Worm (Caenorhabditis elegans) whole organism, late embryonic: Measurements from ENCODE around the gene str-138.

Source experiments
- C08G9.2 ChIP-seq: sonication (generic microtip); optimal IDR thresholded peaks from 2 replicates; lab custom pipeline; 2016; ENCODE audit warnings: mild to moderate bottlenecking, missing genetic modification characterization, moderate library complexity, missing compliant biosample characterization
- C38D4.7 ChIP-seq: fragments of 200-800 bp; sonication (Bioruptor generic); optimal IDR thresholded peaks from 2 replicates; lab custom pipeline; 2018; ENCODE audit warnings: mild to moderate bottlenecking, missing genetic modification characterization, moderate library complexity, missing compliant biosample characterization
- F13H6.1 ChIP-seq: sonication (generic microtip); optimal IDR thresholded peaks from 2 replicates; lab custom pipeline; 2016; ENCODE audit warnings: missing genetic modification characterization, missing compliant biosample characterization
- T23F11.4 ChIP-seq: fragments of 200-800 bp; sonication (Bioruptor generic); optimal IDR thresholded peaks from 2 replicates; lab custom pipeline; 2018; ENCODE audit warnings: mild to moderate bottlenecking, missing genetic modification characterization, missing compliant biosample characterization
- ama-1 ChIP-seq: fragments of 150-350 bp; optimal IDR thresholded peaks from 2 replicates; lab custom pipeline; 2014
- ceh-14 ChIP-seq: sonication (generic microtip); optimal IDR thresholded peaks from 2 replicates; lab custom pipeline; 2016; ENCODE audit warnings: missing genotype, missing genetic modification characterization, missing compliant biosample characterization
- ceh-18 ChIP-seq: sonication (generic microtip); optimal IDR thresholded peaks from 2 replicates; lab custom pipeline; 2016; ENCODE audit warnings: missing genetic modification characterization, missing compliant biosample characterization
- ceh-19 ChIP-seq: fragments of 200-800 bp; sonication (Bioruptor generic); optimal IDR thresholded peaks from 2 replicates; lab custom pipeline; 2018; ENCODE audit warnings: mild to moderate bottlenecking, missing genetic modification characterization, missing compliant biosample characterization
- ceh-22 ChIP-seq: sonication (generic microtip); optimal IDR thresholded peaks from 2 replicates; lab custom pipeline; 2017; ENCODE audit warnings: missing biosample characterization, missing genetic modification characterization
- ceh-31 ChIP-seq: sonication (generic microtip); optimal IDR thresholded peaks from 2 replicates; lab custom pipeline; 2016; ENCODE audit warnings: missing genetic modification characterization, missing compliant biosample characterization
- ceh-48 ChIP-seq: sonication (generic microtip); optimal IDR thresholded peaks from 2 replicates; lab custom pipeline; 2016; ENCODE audit warnings: missing genetic modification characterization, inconsistent platforms, missing compliant biosample characterization
- ceh-6 ChIP-seq: fragments of 200-800 bp; sonication (Bioruptor generic); optimal IDR thresholded peaks from 2 replicates; lab custom pipeline; 2018; ENCODE audit warnings: mild to moderate bottlenecking, missing genetic modification characterization, missing compliant biosample characterization
- che-1 ChIP-seq: sonication (generic microtip); optimal IDR thresholded peaks from 2 replicates; lab custom pipeline; 2016; ENCODE audit warnings: mild to moderate bottlenecking, missing genetic modification characterization, missing compliant biosample characterization
- fax-1 ChIP-seq: sonication (generic microtip); optimal IDR thresholded peaks from 2 replicates; lab custom pipeline; 2016; ENCODE audit warnings: missing genotype, missing genetic modification characterization, missing compliant biosample characterization
- fkh-6 ChIP-seq: sonication (generic microtip); optimal IDR thresholded peaks from 2 replicates; lab custom pipeline; 2016; ENCODE audit warnings: missing genetic modification characterization, missing compliant biosample characterization
- hlh-13 ChIP-seq: fragments of 200-800 bp; sonication (Bioruptor generic); optimal IDR thresholded peaks from 2 replicates; lab custom pipeline; 2018; ENCODE audit warnings: mild to moderate bottlenecking, missing genetic modification characterization, missing compliant biosample characterization
- hlh-6 ChIP-seq: sonication (generic microtip); optimal IDR thresholded peaks from 2 replicates; lab custom pipeline; 2016; ENCODE audit warnings: missing genotype, missing genetic modification characterization, missing compliant biosample characterization
- lim-6 ChIP-seq: sonication (generic microtip); optimal IDR thresholded peaks from 2 replicates; lab custom pipeline; 2016; ENCODE audit warnings: missing genetic modification characterization, missing compliant biosample characterization
- madf-2 ChIP-seq: sonication (generic microtip); optimal IDR thresholded peaks from 2 replicates; lab custom pipeline; 2017; ENCODE audit warnings: missing genetic modification characterization, missing compliant biosample characterization
- mec-3 ChIP-seq: sonication (generic microtip); optimal IDR thresholded peaks from 2 replicates; lab custom pipeline; 2016; ENCODE audit warnings: borderline replicate concordance, missing genetic modification characterization, missing compliant biosample characterization
- nfya-1 ChIP-seq: sonication (generic microtip); optimal IDR thresholded peaks from 2 replicates; lab custom pipeline; 2017; ENCODE audit warnings: missing genetic modification characterization, mild to moderate bottlenecking, missing compliant biosample characterization, antibody characterized with exemption, moderate library complexity
- nhr-11 ChIP-seq: fragments of 150-350 bp; optimal IDR thresholded peaks from 2 replicates; lab custom pipeline; 2014; ENCODE audit warnings: missing biosample characterization, missing genetic modification characterization
- nhr-232 ChIP-seq: sonication (generic microtip); optimal IDR thresholded peaks from 2 replicates; lab custom pipeline; 2016; ENCODE audit warnings: missing genetic modification characterization, missing compliant biosample characterization
- pag-3 ChIP-seq: sonication (generic microtip); optimal IDR thresholded peaks from 2 replicates; lab custom pipeline; 2016; ENCODE audit warnings: missing compliant biosample characterization, missing genetic modification characterization, borderline replicate concordance
- pat-9 ChIP-seq: fragments of 200-800 bp; sonication (Bioruptor generic); optimal IDR thresholded peaks from 2 replicates; lab custom pipeline; 2018; ENCODE audit warnings: mild to moderate bottlenecking, missing genetic modification characterization, moderate library complexity, missing compliant biosample characterization
- pax-1 ChIP-seq: fragments of 150-350 bp; optimal IDR thresholded peaks from 2 replicates; lab custom pipeline; 2014; ENCODE audit warnings: missing biosample characterization, missing genetic modification characterization
- ref-2 ChIP-seq: sonication (generic microtip); optimal IDR thresholded peaks from 2 replicates; lab custom pipeline; 2016; ENCODE audit warnings: missing genetic modification characterization, missing compliant biosample characterization
- rnt-1 ChIP-seq: sonication (generic microtip); optimal IDR thresholded peaks from 2 replicates; lab custom pipeline; 2016; ENCODE audit warnings: missing genetic modification characterization, missing compliant biosample characterization
- sdc-2 ChIP-seq: sonication (generic microtip); optimal IDR thresholded peaks from 2 replicates; lab custom pipeline; 2016; ENCODE audit warnings: missing genotype, missing genetic modification characterization, missing compliant biosample characterization
- sox-4 ChIP-seq: sonication (generic microtip); optimal IDR thresholded peaks from 2 replicates; lab custom pipeline; 2017; ENCODE audit warnings: mild to moderate bottlenecking, missing genetic modification characterization, inconsistent platforms, missing compliant biosample characterization
- syd-9 ChIP-seq: sonication (generic microtip); optimal IDR thresholded peaks from 2 replicates; lab custom pipeline; 2016; ENCODE audit warnings: mild to moderate bottlenecking, missing genetic modification characterization, moderate library complexity, missing compliant biosample characterization
- tbx-2 ChIP-seq: sonication (generic microtip); optimal IDR thresholded peaks from 2 replicates; lab custom pipeline; 2016; ENCODE audit warnings: missing genetic modification characterization, missing compliant biosample characterization
- tbx-7 ChIP-seq: sonication (generic microtip); optimal IDR thresholded peaks from 2 replicates; lab custom pipeline; 2016; ENCODE audit warnings: missing genotype, missing genetic modification characterization, missing compliant biosample characterization
- ttx-3 ChIP-seq: sonication (generic microtip); optimal IDR thresholded peaks from 2 replicates; lab custom pipeline; 2016; ENCODE audit warnings: missing genetic modification reagents, missing genetic modification characterization, missing compliant biosample characterization
- unc-3 ChIP-seq, 2 experiments: fragments of 200-800 bp in 1 of 2; sonication (Bioruptor generic) in 1 of 2; sonication (generic microtip) in 1 of 2; conservative IDR thresholded peaks in 1 of 2; optimal IDR thresholded peaks in 1 of 2; 2 replicates each; pipeline versions ENCODE4 v1.3.6 to Lab custom; 2016 to 2022; ENCODE audit warnings: missing compliant biosample characterization in 2 of 2, missing genetic modification characterization in 2 of 2, missing genetic modification reagents in 1 of 2
- unc-55 ChIP-seq: sonication (generic microtip); optimal IDR thresholded peaks from 2 replicates; lab custom pipeline; 2017; ENCODE audit warnings: missing biosample characterization, missing genetic modification reagents, missing genetic modification characterization
- unc-86 ChIP-seq: sonication (generic microtip); optimal IDR thresholded peaks from 2 replicates; lab custom pipeline; 2016; ENCODE audit warnings: missing genetic modification characterization, missing compliant biosample characterization
- zip-5 ChIP-seq: sonication (generic microtip); optimal IDR thresholded peaks from 2 replicates; lab custom pipeline; 2016; ENCODE audit warnings: missing genetic modification characterization, missing compliant biosample characterization
- ztf-16 ChIP-seq: sonication (generic microtip); optimal IDR thresholded peaks from 2 replicates; lab custom pipeline; 2017; ENCODE audit warnings: missing genetic modification characterization, missing compliant biosample characterization

str-138 gene

DNA sequence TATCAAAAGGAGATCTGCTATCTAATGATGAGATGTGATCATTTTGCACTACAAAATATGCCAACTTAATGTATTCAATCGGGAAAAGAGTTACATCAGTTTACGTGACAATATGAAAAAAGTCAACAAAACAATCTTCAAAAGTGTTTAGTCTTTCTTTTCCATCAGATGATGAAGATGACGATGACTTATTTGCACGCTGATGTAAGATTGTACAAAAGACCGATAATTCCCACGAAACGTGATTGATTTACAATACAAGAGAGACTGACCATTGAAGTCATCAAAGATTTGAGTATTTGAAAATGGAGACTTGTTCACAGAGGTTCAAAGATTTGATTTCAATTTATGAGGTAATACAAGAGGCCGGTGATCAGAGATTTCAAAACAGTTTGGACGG, 33.2 kb upstream of the str-138 start:
- TF ChIP-seq hlh-6 (tag; lab: Kevin White, UChicago) (no peak), ref-2 (no peak), ceh-14 (tag; lab: Kevin White, UChicago) (no peak), sdc-2 (tag; lab: Kevin White, UChicago) (no peak), sox-4 (tag; lab: Kevin White, UChicago) (no peak), nfya-1 (tag; lab: Kevin White, UChicago) (no peak), ttx-3 (tag; lab: Kevin White, UChicago) (no peak), syd-9 (tag; lab: Kevin White, UChicago) (no peak)

DNA sequence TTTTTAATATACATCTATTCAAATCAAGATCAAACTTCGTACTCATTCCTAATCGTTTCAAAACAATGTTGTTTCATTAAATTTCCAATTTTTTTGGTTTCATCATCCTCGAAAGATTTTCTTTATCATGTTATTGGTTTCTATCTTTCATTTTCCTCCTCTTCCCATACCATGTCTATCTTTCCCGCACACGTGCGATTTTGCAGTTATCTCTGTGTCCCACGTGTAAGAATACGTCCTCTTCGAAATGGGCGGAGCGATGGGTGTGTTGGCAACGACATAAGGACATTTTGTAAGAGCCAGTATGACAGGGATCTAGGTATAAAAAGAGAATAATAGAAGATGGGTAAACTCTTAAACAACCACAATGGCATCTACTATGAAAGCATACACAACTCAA, 32.1 kb upstream of the str-138 start, which contains the start of gene F43H9.4:
TSS of gene F43H9.4 (plus strand) at position 366 of the 400 bp plus-strand sequence.
- TF ChIP-seq ceh-18 (tag; lab: Kevin White, UChicago) (no peak), zip-5 (tag; lab: Kevin White, UChicago) (no peak), ceh-31 (tag; lab: Kevin White, UChicago) (no peak), ama-1 (lab: Kevin White, UChicago) (no peak), tbx-7 (no peak), unc-55 (GFP tag; lab: Kevin White, UChicago) (no peak), madf-2 (tag; lab: Kevin White, UChicago) (no peak), unc-86 (no peak), pag-3 (tag; lab: Kevin White, UChicago) (no peak), sox-4 (tag; lab: Kevin White, UChicago) (no peak), unc-3 (GFP tag; conservative IDR thresholded peaks at IDR 0.05; lab: Robert Waterston, UW) (no peak), unc-3 (tag; optimal IDR thresholded peaks at IDR 0.05; lab: Kevin White, UChicago) (no peak), T23F11.4 (GFP tag; lab: Kevin White, UChicago) (no peak), nhr-232 (tag; lab: Kevin White, UChicago) (no peak)

- no peak for TF ChIP-seq lim-6 (tag; lab: Kevin White, UChicago)
- no peak for TF ChIP-seq hlh-6 (tag; lab: Kevin White, UChicago)
- TF ChIP-seq pax-1 (tag; lab: Kevin White, UChicago): no peak
- no peak for TF ChIP-seq fkh-6 (tag; lab: Kevin White, UChicago)
- TF ChIP-seq F13H6.1 (tag; lab: Kevin White, UChicago): no peak
- no peak for TF ChIP-seq ceh-19 (GFP tag; lab: Kevin White, UChicago)
- no peak for TF ChIP-seq mec-3 (tag; lab: Kevin White, UChicago)
- TF ChIP-seq rnt-1: no peak
- no peak for TF ChIP-seq C38D4.7 (GFP tag; lab: Kevin White, UChicago)
- no peak for TF ChIP-seq pat-9 (tag; lab: Kevin White, UChicago)
- no peak for TF ChIP-seq ztf-16
- TF ChIP-seq hlh-13 (GFP tag; lab: Kevin White, UChicago): no peak
- no peak for TF ChIP-seq C08G9.2 (tag; lab: Kevin White, UChicago)
- TF ChIP-seq sdc-2 (tag; lab: Kevin White, UChicago): no peak
- TF ChIP-seq ceh-22: no peak
- TF ChIP-seq madf-2 (tag; lab: Kevin White, UChicago): no peak
Measured at ce11 chrV:8027429-8028142, 30.9 kb upstream of the str-138 start.

DNA sequence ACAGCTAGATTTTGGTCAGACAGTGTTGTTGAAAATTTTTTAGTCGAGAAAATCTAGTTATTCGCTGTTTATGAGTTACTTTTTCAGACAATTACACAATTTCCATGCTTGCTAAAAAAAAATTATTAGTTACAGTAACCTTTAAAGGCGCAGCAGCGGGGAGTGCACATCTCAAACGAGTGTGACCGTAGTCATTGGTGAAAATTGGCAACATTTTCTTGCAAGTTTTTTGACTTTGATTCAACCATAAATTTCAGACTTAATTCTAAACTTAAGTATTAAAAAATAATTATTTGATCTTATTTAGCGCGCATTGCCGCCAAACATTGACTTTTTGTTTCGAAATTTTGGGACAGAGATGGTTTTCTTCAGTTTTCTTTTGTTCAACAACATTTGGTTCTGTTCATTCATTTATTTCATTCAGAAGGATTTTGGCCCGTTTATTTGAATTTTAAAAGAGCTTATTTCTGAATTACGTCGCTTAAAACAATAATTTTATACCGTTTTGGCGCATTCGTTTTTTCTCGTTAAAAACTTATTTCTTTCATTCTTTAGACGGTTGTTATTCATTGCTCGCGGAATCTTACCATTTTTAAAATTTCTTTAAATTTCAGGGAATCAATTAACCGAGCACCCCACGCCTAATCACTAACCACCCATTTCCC, 29.5 kb upstream of the str-138 start, which contains the start of gene oma-2:
TSS of gene oma-2 (plus strand) at position 615 of the 665 bp plus-strand sequence.
- no peak for TF ChIP-seq che-1 (tag; lab: Kevin White, UChicago)
- no peak for TF ChIP-seq ceh-48 (tag; lab: Kevin White, UChicago)
- no peak for TF ChIP-seq mec-3 (tag; lab: Kevin White, UChicago)
- TF ChIP-seq ceh-6 (GFP tag; lab: Kevin White, UChicago): no peak
- TF ChIP-seq pat-9 (tag; lab: Kevin White, UChicago): no peak
- TF ChIP-seq rnt-1: no peak
- TF ChIP-seq tbx-2 (tag; lab: Kevin White, UChicago): no peak
- no peak for TF ChIP-seq fax-1
- TF ChIP-seq nhr-11 (tag; lab: Kevin White, UChicago): no peak
- TF ChIP-seq madf-2 (tag; lab: Kevin White, UChicago): no peak
- TF ChIP-seq ref-2: no peak
- TF ChIP-seq, all 69 proteins: peak for 0
